Worm (Caenorhabditis elegans) whole organism, young adult: Measurements from ENCODE around the gene F53E4.1.

Source experiments
- F49E8.2 ChIP-seq: sonication (generic microtip); optimal IDR thresholded peaks from 3 replicates; lab custom pipeline; 2017; ENCODE audit warnings: missing genetic modification characterization, mild to moderate bottlenecking, missing compliant biosample characterization, antibody characterized with exemption, moderate library complexity; ENCODE audit not compliant: insufficient read depth
- F57A8.1 ChIP-seq: fragments of 200-800 bp; sonication (Bioruptor generic); optimal IDR thresholded peaks from 2 replicates; lab custom pipeline; 2018; ENCODE audit warnings: mild to moderate bottlenecking, missing genetic modification characterization, moderate library complexity, missing compliant biosample characterization
- aptf-3 ChIP-seq: fragments of 200-800 bp; sonication (Bioruptor generic); IDR thresholded peaks from 2 replicates; pipeline ENCODE4 v1.3.6; 2022; ENCODE audit warnings: missing genetic modification characterization, missing compliant biosample characterization
- ceh-40 ChIP-seq: fragments of 200-800 bp; sonication (Bioruptor generic); IDR thresholded peaks from 2 replicates; pipeline ENCODE4 v1.3.6; 2022; ENCODE audit warnings: missing genetic modification characterization, missing compliant biosample characterization
- egrh-3 ChIP-seq: fragments of 200-800 bp; sonication (Bioruptor generic); IDR thresholded peaks from 2 replicates; pipeline ENCODE4 v1.3.6; 2022; ENCODE audit warnings: missing genetic modification reagents, missing genetic modification characterization, missing compliant biosample characterization
- ekl-4 ChIP-seq: fragments of 200-800 bp; sonication (Bioruptor generic); IDR thresholded peaks from 2 replicates; pipeline ENCODE4 v1.3.6; 2022; ENCODE audit warnings: missing genetic modification reagents, missing genetic modification characterization, missing compliant biosample characterization
- hmg-1.2 ChIP-seq: fragments of 200-800 bp; sonication (Bioruptor generic); IDR thresholded peaks from 2 replicates; pipeline ENCODE4 v1.3.6; 2022; ENCODE audit warnings: missing genetic modification reagents, missing genetic modification characterization, missing compliant biosample characterization
- lin-35 ChIP-seq, 3 experiments: fragments of 150-350 bp in 2 of 3; sonication (generic microtip) in 1 of 3; optimal IDR thresholded peaks; 2 replicates each; lab custom pipeline; 2014 to 2018; ENCODE audit warnings: missing biosample characterization in 3 of 3, missing genetic modification characterization in 3 of 3, missing genetic modification reagents in 3 of 3
- lsl-1 ChIP-seq: fragments of 200-800 bp; sonication (Bioruptor generic); optimal IDR thresholded peaks from 2 replicates; lab custom pipeline; 2018; ENCODE audit warnings: mild to moderate bottlenecking, missing genetic modification characterization, moderate library complexity, missing compliant biosample characterization
- nfya-2 ChIP-seq: fragments of 200-800 bp; sonication (Bioruptor generic); IDR thresholded peaks from 2 replicates; pipeline ENCODE4 v1.3.6; 2022; ENCODE audit warnings: missing genetic modification reagents, missing genetic modification characterization, missing compliant biosample characterization
- nfyb-1 ChIP-seq: fragments of 200-800 bp; sonication (Bioruptor generic); IDR thresholded peaks from 2 replicates; pipeline ENCODE4 v1.3.6; 2022; ENCODE audit warnings: missing genetic modification reagents, missing genetic modification characterization, missing compliant biosample characterization
- nhr-27 ChIP-seq: fragments of 200-800 bp; sonication (Bioruptor generic); optimal IDR thresholded peaks from 2 replicates; lab custom pipeline; 2018; ENCODE audit warnings: mild to moderate bottlenecking, missing genetic modification characterization, moderate library complexity, missing compliant biosample characterization
- pbrm-1 ChIP-seq: fragments of 200-800 bp; sonication (Bioruptor generic); IDR thresholded peaks from 2 replicates; pipeline ENCODE4 v1.3.6; 2022; ENCODE audit warnings: missing genetic modification reagents, missing genetic modification characterization, missing compliant biosample characterization
- snpc-4 ChIP-seq, 5 experiments: fragments of 150-350 bp in 1 of 5; sonication (generic microtip) in 4 of 5; optimal IDR thresholded peaks; 2 replicates each; lab custom pipeline; 2014 to 2018; ENCODE audit warnings: missing genetic modification characterization in 5 of 5, missing biosample characterization in 3 of 5, antibody characterized with exemption in 2 of 5, mild to moderate bottlenecking in 2 of 5, missing compliant biosample characterization in 2 of 5, missing genotype in 2 of 5, moderate library complexity in 2 of 5, missing genetic modification reagents in 1 of 5
- somi-1 ChIP-seq: fragments of 200-800 bp; sonication (Bioruptor generic); optimal IDR thresholded peaks from 2 replicates; lab custom pipeline; 2018; ENCODE audit warnings: mild to moderate bottlenecking, missing genetic modification characterization, missing compliant biosample characterization
- zfh-2 ChIP-seq: fragments of 200-800 bp; sonication (Bioruptor generic); conservative IDR thresholded peaks from 2 replicates; pipeline ENCODE4 v1.3.6; 2022; ENCODE audit warnings: missing genetic modification reagents, missing genetic modification characterization, missing compliant biosample characterization
- ztf-26 ChIP-seq: sonication (generic microtip); optimal IDR thresholded peaks from 2 replicates; lab custom pipeline; 2017; ENCODE audit warnings: missing genetic modification characterization, missing compliant biosample characterization
- ztf-3 ChIP-seq: fragments of 200-800 bp; sonication (Bioruptor generic); optimal IDR thresholded peaks from 2 replicates; lab custom pipeline; 2018; ENCODE audit warnings: mild to moderate bottlenecking, missing genetic modification characterization, missing compliant biosample characterization

F53E4.1 gene

ce11 chrV:15610350-15610940 is 57.7 kb downstream of the F53E4.1 start, which contains the start of the genes fbxa-153 and str-12:
TSS of gene fbxa-153 (minus strand) at chrV:15610384.
TSS of gene str-12 (plus strand) at chrV:15610890.
- peak; percentile 23; the same call in 1 of the 2 replicates for TF ChIP-seq hmg-1.2 (GFP tag; lab: Robert Waterston, UW)
- no peak for TF ChIP-seq egrh-3

- TF ChIP-seq nfya-2 (GFP tag; lab: Robert Waterston, UW), result no peak
- TF ChIP-seq ceh-40 (GFP tag; lab: Robert Waterston, UW), result no peak
- no peak for TF ChIP-seq F49E8.2
- no peak for TF ChIP-seq nfyb-1 (GFP tag; lab: Robert Waterston, UW)
- no peak for TF ChIP-seq somi-1 (GFP tag; lab: Kevin White, UChicago)
- TF ChIP-seq aptf-3 (GFP tag; lab: Robert Waterston, UW), result no peak
- no peak for TF ChIP-seq nhr-27 (tag; lab: Kevin White, UChicago)
- TF ChIP-seq lin-35 (GFP tag; optimal IDR thresholded peaks at IDR 0.05; lab: Kevin White, UChicago), result no peak
- TF ChIP-seq zfh-2 (GFP tag; lab: Robert Waterston, UW), result no peak
- TF ChIP-seq ztf-26 (tag; lab: Kevin White, UChicago), result no peak
- no peak for TF ChIP-seq F57A8.1 (GFP tag; lab: Kevin White, UChicago)
- no peak for TF ChIP-seq ekl-4
- TF ChIP-seq snpc-4 (GFP tag; optimal IDR thresholded peaks at IDR 0.05; lab: Kevin White, UChicago), result no peak
- TF ChIP-seq snpc-4 (tag; optimal IDR thresholded peaks at IDR 0.05; lab: Kevin White, UChicago), result no peak
- TF ChIP-seq ztf-3 (GFP tag; lab: Kevin White, UChicago), result no peak
- TF ChIP-seq lsl-1 (GFP tag; lab: Kevin White, UChicago), result no peak
- no peak for TF ChIP-seq pbrm-1
Measured at ce11 chrV:15605045-15605444, 63.1 kb downstream of the F53E4.1 start, which contains the start of gene fbxa-154. TSS of gene fbxa-154 (minus strand) at chrV:15605145.
